Worm (Caenorhabditis elegans): Measurements from ENCODE around the gene srd-33.

srd-33 gene

DNA sequence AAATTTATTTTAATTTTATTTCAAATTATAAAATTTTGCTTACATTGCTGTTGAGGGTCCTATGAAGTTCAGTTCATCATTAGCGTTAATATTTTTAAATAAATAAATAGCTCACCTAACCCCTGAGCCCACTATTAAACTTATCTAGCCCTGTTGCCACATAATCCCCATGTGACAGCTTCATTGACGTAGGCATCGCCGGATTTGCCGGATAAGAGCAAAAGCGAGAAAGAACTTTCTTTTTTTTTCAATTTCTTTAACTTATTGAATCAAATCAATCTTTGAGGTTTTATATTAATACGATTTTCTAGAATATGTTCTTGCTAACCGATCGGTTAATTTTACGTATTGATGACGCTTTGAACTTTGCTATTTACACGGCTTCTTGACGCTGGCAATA lies 20.1 kb upstream of the srd-33 start:
- TF ChIP-seq pqm-1 (tag; optimal IDR thresholded peaks at IDR 0.05) = no peak
- TF ChIP-seq odd-2 (tag; optimal IDR thresholded peaks at IDR 0.05) = no peak
- TF ChIP-seq ceh-48 (tag; optimal IDR thresholded peaks at IDR 0.05) = no peak
- TF ChIP-seq ref-2 (tag; optimal IDR thresholded peaks at IDR 0.05) = no peak
- no peak for TF ChIP-seq lim-6 (tag; optimal IDR thresholded peaks at IDR 0.05)
- no peak for TF ChIP-seq nhr-11 (tag; optimal IDR thresholded peaks at IDR 0.05)
- TF ChIP-seq ztf-16 (tag; optimal IDR thresholded peaks at IDR 0.05) = no peak
- TF ChIP-seq gmeb-2 (tag; optimal IDR thresholded peaks at IDR 0.05) = no peak
- no peak for TF ChIP-seq unc-3 (GFP tag; conservative IDR thresholded peaks at IDR 0.05)
- no peak for TF ChIP-seq unc-3 (tag; optimal IDR thresholded peaks at IDR 0.05)
- no peak for TF ChIP-seq F13H6.1 (tag; optimal IDR thresholded peaks at IDR 0.05)
- no peak for TF ChIP-seq sdc-2 (tag; optimal IDR thresholded peaks at IDR 0.05)
- TF ChIP-seq T23F11.4 (GFP tag; optimal IDR thresholded peaks at IDR 0.05) = no peak

DNA sequence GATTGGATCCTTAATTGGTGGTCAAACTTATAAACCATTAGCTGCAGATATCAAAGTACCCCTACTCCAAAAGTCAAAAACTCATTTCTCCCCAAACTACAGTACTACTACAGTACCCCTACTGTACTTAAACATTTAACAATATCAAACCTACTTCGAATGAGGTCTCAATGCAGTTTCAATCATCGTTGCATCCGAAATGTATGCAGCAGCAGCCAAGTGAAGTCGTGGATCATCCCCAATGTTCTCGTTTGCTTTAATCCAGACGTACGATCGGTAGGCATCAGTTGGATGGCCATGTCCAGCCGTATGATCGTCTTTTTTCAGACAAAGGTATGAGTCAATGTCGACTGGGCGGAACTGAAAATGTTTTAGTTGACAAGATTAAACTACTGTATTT lies 14.5 kb upstream of the srd-33 start:
- no peak for TF ChIP-seq ceh-48 (tag; optimal IDR thresholded peaks at IDR 0.05)
- no peak for TF ChIP-seq rnt-1 (tag; optimal IDR thresholded peaks at IDR 0.05)
- no peak for TF ChIP-seq pag-3 (tag; optimal IDR thresholded peaks at IDR 0.05; ENCODE audit: borderline replicate concordance)
- TF ChIP-seq ama-1 (optimal IDR thresholded peaks at IDR 0.05) = no peak
- TF ChIP-seq unc-3 (GFP tag; conservative IDR thresholded peaks at IDR 0.05) = no peak
- no peak for TF ChIP-seq unc-3 (tag; optimal IDR thresholded peaks at IDR 0.05)
- TF ChIP-seq sox-4 (tag; optimal IDR thresholded peaks at IDR 0.05) = no peak
- TF ChIP-seq odd-2 (tag; optimal IDR thresholded peaks at IDR 0.05) = no peak
- no peak for TF ChIP-seq ceh-14 (tag; optimal IDR thresholded peaks at IDR 0.05)
- no peak for TF ChIP-seq hlh-6 (tag; optimal IDR thresholded peaks at IDR 0.05)

DNA sequence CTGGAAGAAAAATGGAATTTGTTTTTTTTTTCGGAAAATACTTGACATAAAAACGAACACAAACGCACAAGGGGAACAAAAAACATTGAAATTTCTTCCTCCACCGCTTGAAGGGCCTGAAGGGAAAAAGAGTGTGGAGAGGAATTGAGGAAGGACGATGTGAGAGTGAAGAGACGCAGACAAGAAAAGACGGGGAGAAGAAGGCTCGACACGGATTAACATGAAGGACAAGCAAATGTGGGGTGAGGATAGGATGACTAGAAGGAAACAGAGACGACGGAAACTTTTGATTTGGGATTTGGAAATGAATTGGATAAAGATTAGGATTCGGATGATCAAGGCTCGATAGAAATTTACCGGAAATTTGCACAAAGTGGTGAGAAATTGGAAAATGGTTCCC lies 11.6 kb upstream of the srd-33 start:
- TF ChIP-seq ceh-31 (tag; optimal IDR thresholded peaks at IDR 0.05) (peak; percentile 34), tbx-2 (tag; optimal IDR thresholded peaks at IDR 0.05) (peak; percentile 21), hlh-15 (tag; optimal IDR thresholded peaks at IDR 0.05) (no peak), unc-42 (tag; optimal IDR thresholded peaks at IDR 0.05) (peak; percentile 37), ceh-9 (tag; optimal IDR thresholded peaks at IDR 0.05) (no peak), pha-2 (tag; optimal IDR thresholded peaks at IDR 0.05) (no peak), ref-2 (tag; optimal IDR thresholded peaks at IDR 0.05) (peak; percentile 12), unc-55 (GFP tag; optimal IDR thresholded peaks at IDR 0.05) (peak; percentile 39), K09A11.1 (tag; optimal IDR thresholded peaks at IDR 0.05; ENCODE audit: insufficient read depth) (no peak), nfya-1 (tag; optimal IDR thresholded peaks at IDR 0.05) (peak; percentile 43), ceh-45 (GFP tag; IDR thresholded peaks at IDR 0.05) (no peak), ceh-18 (tag; optimal IDR thresholded peaks at IDR 0.05) (peak; percentile 25), hlh-6 (tag; optimal IDR thresholded peaks at IDR 0.05) (peak; percentile 28)

DNA sequence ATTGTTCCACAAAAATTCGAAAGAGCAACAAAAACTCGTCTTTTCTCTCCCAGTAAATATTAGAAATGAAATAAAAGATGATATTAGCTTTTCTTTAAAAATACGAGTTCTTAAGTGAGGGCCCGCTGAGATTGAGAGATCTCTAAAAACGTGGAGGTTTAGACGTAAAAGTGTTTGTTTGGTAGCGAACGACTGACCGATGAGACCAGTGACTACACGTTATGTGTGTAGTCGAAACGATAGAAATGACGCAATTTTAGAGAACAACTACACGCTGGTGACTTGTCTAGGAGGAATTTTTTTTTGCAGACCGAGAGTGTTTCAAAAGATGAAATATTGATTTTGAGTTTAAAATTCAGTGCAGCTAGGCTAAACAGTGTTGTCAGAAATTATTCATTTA lies 9.4 kb upstream of the srd-33 start, which contains the start of gene C37H5.13:
Gene C37H5.13 (minus strand): TSS at position 229 of the 400 bp plus-strand sequence.
- no peak for TF ChIP-seq unc-3 (GFP tag; conservative IDR thresholded peaks at IDR 0.05)
- no peak for TF ChIP-seq unc-3 (tag; optimal IDR thresholded peaks at IDR 0.05)
- TF ChIP-seq elt-2 (tag; optimal IDR thresholded peaks at IDR 0.05) = no peak
- no peak for TF ChIP-seq npax-4 (tag; optimal IDR thresholded peaks at IDR 0.05)
- TF ChIP-seq tbx-2 (tag; optimal IDR thresholded peaks at IDR 0.05) = no peak
- TF ChIP-seq unc-55 (GFP tag; optimal IDR thresholded peaks at IDR 0.05) = peak; percentile 16
- TF ChIP-seq hlh-8 (tag; optimal IDR thresholded peaks at IDR 0.05) = no peak
- TF ChIP-seq pha-4 (tag; optimal IDR thresholded peaks at IDR 0.05) = no peak

DNA sequence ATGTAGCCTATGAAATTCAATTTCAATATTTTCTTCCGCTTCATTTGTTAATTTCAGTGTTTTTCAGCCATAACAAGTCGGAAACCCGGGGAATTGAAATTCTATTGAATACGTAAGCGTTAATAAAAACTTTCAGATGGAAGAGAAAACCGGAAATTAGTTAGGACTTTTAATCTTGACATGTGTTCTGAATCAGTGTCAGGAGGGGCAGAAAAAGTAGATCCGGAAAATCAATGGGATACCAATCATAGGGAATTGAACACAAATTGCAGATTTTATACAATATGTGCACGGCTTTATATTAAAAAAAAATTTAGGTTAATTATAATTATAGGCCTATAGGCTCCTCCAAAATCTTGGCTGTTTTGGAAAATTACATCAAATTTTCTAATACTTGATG lies 7.8 kb upstream of the srd-33 start:
- TF ChIP-seq ceh-9 (tag; optimal IDR thresholded peaks at IDR 0.05) = no peak
- no peak for TF ChIP-seq hlh-30 (tag; optimal IDR thresholded peaks at IDR 0.05; ENCODE audit: insufficient read depth)
- no peak for TF ChIP-seq elt-4 (tag; optimal IDR thresholded peaks at IDR 0.05)
- no peak for TF ChIP-seq nhr-11 (tag; optimal IDR thresholded peaks at IDR 0.05)
- no peak for TF ChIP-seq che-1 (tag; optimal IDR thresholded peaks at IDR 0.05)

All from whole organism, late embryonic.